Worm (Caenorhabditis elegans): Measurements from ENCODE around the gene best-20.

Gene best-20

ce11 chrIV:3803252-3803651, 47.2 kb downstream of the best-20 start, which contains the start of the genes algn-14 and M02B7.2:
Gene algn-14 (minus strand): TSS chrIV:3803426.
Gene M02B7.2 (plus strand): TSS chrIV:3803581.
- TF ChIP-seq unc-98 (GFP tag; IDR thresholded peaks at IDR 0.05) (peak; percentile 62; the same call in 1 of the 2 replicates), nhr-77 (tag; optimal IDR thresholded peaks at IDR 0.05) (peak; percentile 0), ceh-82 (tag; optimal IDR thresholded peaks at IDR 0.05) (peak; percentile 23 to 44 (median 25)), jun-1 (tag; optimal IDR thresholded peaks at IDR 0.05) (no peak), elt-3 (tag; optimal IDR thresholded peaks at IDR 0.05) (no peak), zag-1 (tag; optimal IDR thresholded peaks at IDR 0.05) (no peak), F16B12.6 (tag; optimal IDR thresholded peaks at IDR 0.05) (no peak), Y116A8C.19 (tag; optimal IDR thresholded peaks at IDR 0.05; ENCODE audit: borderline replicate concordance) (peak; percentile 45), nhr-11 (tag; optimal IDR thresholded peaks at IDR 0.05) (no peak), zip-4 (GFP tag; optimal IDR thresholded peaks at IDR 0.05) (no peak), tlp-1 (tag; optimal IDR thresholded peaks at IDR 0.05) (no peak), C34B4.2 (tag; optimal IDR thresholded peaks at IDR 0.05) (no peak), blmp-1 (tag; optimal IDR thresholded peaks at IDR 0.05) (no peak), dpl-1 (GFP tag; optimal IDR thresholded peaks at IDR 0.05) (peak; percentile 16 to 70 (median 61)), lin-13 (GFP tag; optimal IDR thresholded peaks at IDR 0.05) (peak; percentile 50), ceh-63 (GFP tag; optimal IDR thresholded peaks at IDR 0.05) (no peak), C04F5.9 (tag; optimal IDR thresholded peaks at IDR 0.05) (peak; percentile 54), unc-30 (tag; optimal IDR thresholded peaks at IDR 0.05) (no peak), fkh-10 (GFP tag; optimal IDR thresholded peaks at IDR 0.05) (no peak), unc-130 (tag; optimal IDR thresholded peaks at IDR 0.05) (no peak), mab-9 (GFP tag; IDR thresholded peaks at IDR 0.05) (no peak), ces-1 (GFP tag; optimal IDR thresholded peaks at IDR 0.05) (no peak), pqm-1 (tag; optimal IDR thresholded peaks at IDR 0.05) (no peak), lsy-2 (tag; optimal IDR thresholded peaks at IDR 0.05) (peak; percentile 73 to 76), ztf-11 (tag; optimal IDR thresholded peaks at IDR 0.05) (peak in 1 of 2 experiments; percentile 82), mep-1 (tag; optimal IDR thresholded peaks at IDR 0.05) (peak; percentile 60), nhr-237 (tag; optimal IDR thresholded peaks at IDR 0.05) (no peak), hlh-17 (GFP tag; optimal IDR thresholded peaks at IDR 0.05; ENCODE audit: borderline replicate concordance) (no peak), tbx-2 (tag; optimal IDR thresholded peaks at IDR 0.05) (peak; percentile 84), xbp-1 (tag; optimal IDR thresholded peaks at IDR 0.05) (peak; percentile 79), irx-1 (tag; optimal IDR thresholded peaks at IDR 0.05) (peak; percentile 85), snpc-4 (tag; optimal IDR thresholded peaks at IDR 0.05) (peak; percentile 62), nhr-76 (tag; optimal IDR thresholded peaks at IDR 0.05) (no peak), egl-13 (tag; optimal IDR thresholded peaks at IDR 0.05) (peak; percentile 75), nhr-12 (tag; optimal IDR thresholded peaks at IDR 0.05) (no peak), fkh-8 (tag; optimal IDR thresholded peaks at IDR 0.05) (peak; percentile 74), ceh-90 (tag; optimal IDR thresholded peaks at IDR 0.05) (peak; percentile 88), nhr-85 (tag) (peak; percentile 85), lin-35 (GFP tag; optimal IDR thresholded peaks at IDR 0.05) (peak; percentile 55 to 61), unc-86 (tag; optimal IDR thresholded peaks at IDR 0.05) (peak; percentile 50), nhr-84 (tag; optimal IDR thresholded peaks at IDR 0.05) (no peak), ets-5 (GFP tag; IDR thresholded peaks at IDR 0.05) (no peak), lin-14 (GFP tag; optimal IDR thresholded peaks at IDR 0.05) (no peak), fkh-4 (tag; optimal IDR thresholded peaks at IDR 0.05; ENCODE audit: borderline replicate concordance) (peak; percentile 90), nhr-47 (tag; optimal IDR thresholded peaks at IDR 0.05) (peak; percentile 84), aha-1 (tag; optimal IDR thresholded peaks at IDR 0.05) (no peak), nhr-19 (GFP tag; conservative IDR thresholded peaks at IDR 0.05) (peak; percentile 63), nhr-20 (tag; optimal IDR thresholded peaks at IDR 0.05) (peak; percentile 79), nhr-71 (tag; optimal IDR thresholded peaks at IDR 0.05) (peak; percentile 84), efl-3 (GFP tag; optimal IDR thresholded peaks at IDR 0.05) (no peak), efl-1 (optimal IDR thresholded peaks at IDR 0.05) (peak; percentile 63 to 65), efl-1 (GFP tag; optimal IDR thresholded peaks at IDR 0.05 in 1 of 2) (peak; percentile 63 to 96), mef-2 (tag; optimal IDR thresholded peaks at IDR 0.05) (no peak), elt-2 (tag; optimal IDR thresholded peaks at IDR 0.05) (peak; percentile 64)
